Fruit fly (Drosophila melanogaster): ENCODE data around the gene cv.
A peak's percentile ranks its signal among the peaks of the same experiment; 100 is the strongest.

The cv gene

dm6 chrX:5665902-5666301 is 23.9 kb upstream of the cv start, which contains the start of the genes Sirt4 and CG4119 (continued):
- TF ChIP-seq insv (GFP tag; optimal IDR thresholded peaks at IDR 0.05): peak in 1 of 2 experiments; percentile 7
- peak; percentile 11 for TF ChIP-seq Sry-β (GFP tag; optimal IDR thresholded peaks at IDR 0.05)
- TF ChIP-seq ro (GFP tag; IDR thresholded peaks at IDR 0.05): no peak
- TF ChIP-seq CG33213 (GFP tag; optimal IDR thresholded peaks at IDR 0.05): peak; percentile 25
- peak; percentile 51 for TF ChIP-seq HmgD (GFP tag; optimal IDR thresholded peaks at IDR 0.05)
- peak; percentile 95 for TF ChIP-seq knrl (GFP tag; IDR thresholded peaks at IDR 0.05; ENCODE audit: partially characterized antibody)
- peak; percentile 98 for TF ChIP-seq amos (GFP tag; IDR thresholded peaks at IDR 0.05; ENCODE audit: partially characterized antibody)
- TF ChIP-seq CG13624 (GFP tag; optimal IDR thresholded peaks at IDR 0.05): peak; percentile 24
- TF ChIP-seq org-1 (GFP tag; optimal IDR thresholded peaks at IDR 0.05): no peak
- no peak for TF ChIP-seq Rx (GFP tag; IDR thresholded peaks at IDR 0.05)
- TF ChIP-seq mld (GFP tag; IDR thresholded peaks at IDR 0.05; ENCODE audit: partially characterized antibody): peak; percentile 98
- TF ChIP-seq E2f1 (GFP tag; IDR thresholded peaks at IDR 0.05): 0 out of 2 replicates have a peak, but pooled peaks have one; percentile 8
- TF ChIP-seq Doc2 (GFP tag; IDR thresholded peaks at IDR 0.05): no peak
- TF ChIP-seq zfh2 (GFP tag; optimal IDR thresholded peaks at IDR 0.05): peak; percentile 19
- TF ChIP-seq Adf1 (GFP tag; IDR thresholded peaks at IDR 0.05): peak; percentile 72
- TF ChIP-seq Opbp (GFP tag; IDR thresholded peaks at IDR 0.05; ENCODE audit: partially characterized antibody): peak; percentile 97
- peak; percentile 94 for TF ChIP-seq vnd (GFP tag; IDR thresholded peaks at IDR 0.05; ENCODE audit: partially characterized antibody)
- no peak for TF ChIP-seq Trl (optimal IDR thresholded peaks at IDR 0.05)
- no peak for TF ChIP-seq Trl (GFP tag; optimal IDR thresholded peaks at IDR 0.05)
- TF ChIP-seq CG31365 (tag; optimal IDR thresholded peaks at IDR 0.05): no peak
- TF ChIP-seq grau (tag; optimal IDR thresholded peaks at IDR 0.05): peak; percentile 43
- peak; percentile 16 for TF ChIP-seq CG8290 (GFP tag; optimal IDR thresholded peaks at IDR 0.05)
- TF ChIP-seq CG8290 (tag; optimal IDR thresholded peaks at IDR 0.05): peak in 1 of 2 experiments; percentile 78
- peak; percentile 92 for TF ChIP-seq unc-4 (GFP tag; IDR thresholded peaks at IDR 0.05; ENCODE audit: partially characterized antibody)
- TF ChIP-seq z (GFP tag; IDR thresholded peaks at IDR 0.05): no peak
- TF ChIP-seq Dll (GFP tag; IDR thresholded peaks at IDR 0.05; ENCODE audit: partially characterized antibody): peak; percentile 90
- peak; percentile 62 for TF ChIP-seq NC2β (GFP tag; optimal IDR thresholded peaks at IDR 0.05)
- TF ChIP-seq Meics (GFP tag; optimal IDR thresholded peaks at IDR 0.05): no peak
- peak; percentile 5; the same call in 1 of the 2 replicates for TF ChIP-seq H2.0 (GFP tag; IDR thresholded peaks at IDR 0.05)
- 0 out of 3 replicates have a peak, but pooled peaks have one; percentile 17 for TF ChIP-seq CG17361 (GFP tag; IDR thresholded peaks at IDR 0.05)
- TF ChIP-seq CG11696 (GFP tag; IDR thresholded peaks at IDR 0.05): no peak
- peak; percentile 81 for TF ChIP-seq onecut (GFP tag; IDR thresholded peaks at IDR 0.05)

dm6 chrX:5671537-5672029 is 18.2 kb upstream of the cv start, which contains the start of gene Rab18:
TSS of gene Rab18 (minus strand) at chrX:5671812.
- no peak for TF ChIP-seq ham (GFP tag; IDR thresholded peaks at IDR 0.05)
- TF ChIP-seq YL-1 (GFP tag; optimal IDR thresholded peaks at IDR 0.05): peak; percentile 43
- TF ChIP-seq D (optimal IDR thresholded peaks at IDR 0.05): no peak
- no peak for TF ChIP-seq D (GFP tag; optimal IDR thresholded peaks at IDR 0.05)
- peak; percentile 15; the same call in 1 of the 3 replicates for TF ChIP-seq Mrtf (GFP tag; IDR thresholded peaks at IDR 0.05)
- peak; percentile 20 for TF ChIP-seq fu2 (GFP tag; optimal IDR thresholded peaks at IDR 0.05)
- TF ChIP-seq CG7372 (GFP tag; IDR thresholded peaks at IDR 0.05): no peak
- no peak for TF ChIP-seq Dfd (GFP tag; optimal IDR thresholded peaks at IDR 0.05)
- no peak for TF ChIP-seq Kr (GFP tag; optimal IDR thresholded peaks at IDR 0.05)
- peak; percentile 44 for TF ChIP-seq zfh2 (GFP tag; optimal IDR thresholded peaks at IDR 0.05)
- no peak for TF ChIP-seq CG32767 (GFP tag; IDR thresholded peaks at IDR 0.05)
- TF ChIP-seq CG31365 (tag; optimal IDR thresholded peaks at IDR 0.05): no peak
- peak; percentile 31 for TF ChIP-seq CG7786 (GFP tag; optimal IDR thresholded peaks at IDR 0.05)
- no peak for TF ChIP-seq Awh (GFP tag; IDR thresholded peaks at IDR 0.05)
- peak; percentile 44; the same call in 2 of the 3 replicates for TF ChIP-seq Aef1 (GFP tag; IDR thresholded peaks at IDR 0.05)
- TF ChIP-seq CG12769 (tag; optimal IDR thresholded peaks at IDR 0.05): no peak
- no peak for TF ChIP-seq Ssrp (tag; optimal IDR thresholded peaks at IDR 0.05)
- no peak for TF ChIP-seq sima (GFP tag; optimal IDR thresholded peaks at IDR 0.05)
- TF ChIP-seq az2 (GFP tag; optimal IDR thresholded peaks at IDR 0.05): no peak
- TF ChIP-seq CG4820 (GFP tag; optimal IDR thresholded peaks at IDR 0.05): no peak
- no peak for TF ChIP-seq corto (GFP tag; optimal IDR thresholded peaks at IDR 0.05)
- TF ChIP-seq CG17385 (GFP tag; optimal IDR thresholded peaks at IDR 0.05): no peak
- no peak for TF ChIP-seq Stat92E (GFP tag; optimal IDR thresholded peaks at IDR 0.05)
